Worm (Caenorhabditis elegans) whole organism, late embryonic: ENCODE measurements around the gene Y54F10BM.21.

Experiments
- elt-2 ChIP-seq: sonication (generic microtip); optimal IDR thresholded peaks from 2 replicates; lab custom pipeline; 2016; ENCODE audit warnings: missing genetic modification reagents, missing genetic modification characterization, missing compliant biosample characterization
- fkh-10 ChIP-seq: fragments of 150-350 bp; optimal IDR thresholded peaks from 2 replicates; lab custom pipeline; 2014; ENCODE audit warnings: missing biosample characterization, missing genetic modification reagents, missing genetic modification characterization

DNA sequence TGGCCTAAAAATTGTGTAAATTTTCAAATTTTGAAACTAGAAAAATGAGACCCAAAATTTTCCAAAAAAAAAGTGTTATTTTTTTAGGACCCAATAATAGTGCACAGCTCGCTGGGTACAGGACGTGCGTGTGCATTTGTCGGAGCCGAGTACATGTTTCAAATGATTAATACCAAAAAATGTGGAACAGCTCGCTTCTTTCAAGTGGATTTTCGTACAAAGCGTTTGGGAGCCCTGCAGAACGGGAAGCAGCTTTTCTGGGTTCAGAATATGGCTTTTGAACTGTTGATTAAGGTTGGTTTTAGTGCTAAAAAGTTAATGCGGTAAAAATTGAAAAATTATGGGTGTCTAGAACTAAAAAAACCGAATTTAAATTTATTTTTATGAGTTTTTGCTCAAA is 11.3 kb downstream of the Y54F10BM.21 start:
- TF ChIP-seq elt-2 (no peak), fkh-10 (GFP tag; lab: Kevin White, UChicago) (no peak)
